Fruit fly (Drosophila melanogaster) whole organism, embryonic: ENCODE data around the gene papi.

ENCODE experiments used
- CG10565 ChIP-seq: fragments of 200-800 bp; sonication (Bioruptor generic); optimal IDR thresholded peaks from 3 replicates; lab custom pipeline; 2016; ENCODE audit warnings: missing biosample characterization, mild to moderate bottlenecking, missing genetic modification characterization
- CG11560 ChIP-seq: fragments of 200-800 bp; sonication (Bioruptor generic); IDR thresholded peaks from 3 replicates; pipeline ENCODE4 v1.3.6; 2022; ENCODE audit warnings: missing biosample characterization, missing genetic modification characterization
- CG11695 ChIP-seq: fragments of 200-800 bp; sonication (Bioruptor generic); IDR thresholded peaks from 3 replicates; pipeline ENCODE4 v1.3.6; 2022; ENCODE audit warnings: missing biosample characterization, missing genetic modification characterization
- CG13296 ChIP-seq: fragments of 200-800 bp; sonication (Bioruptor generic); optimal IDR thresholded peaks from 3 replicates; lab custom pipeline; 2018; ENCODE audit warnings: missing biosample characterization, mild to moderate bottlenecking, missing genetic modification characterization
- CG17328 ChIP-seq: fragments of 200-800 bp; sonication (Bioruptor generic); IDR thresholded peaks from 2 replicates; pipeline ENCODE4 v1.3.6; 2022; ENCODE audit warnings: missing biosample characterization, missing genetic modification characterization
- CG2116 ChIP-seq: fragments of 200-800 bp; sonication (Bioruptor generic); optimal IDR thresholded peaks from 3 replicates; lab custom pipeline; 2018; ENCODE audit warnings: missing biosample characterization, mild to moderate bottlenecking, missing genetic modification characterization
- CG2120 ChIP-seq: fragments of 200-800 bp; sonication (Bioruptor generic); optimal IDR thresholded peaks from 3 replicates; lab custom pipeline; 2016; ENCODE audit warnings: missing biosample characterization, missing genetic modification characterization
- CG2875 ChIP-seq: fragments of 200-800 bp; sonication (Bioruptor generic); optimal IDR thresholded peaks from 2 replicates; lab custom pipeline; 2017; ENCODE audit warnings: missing biosample characterization, mild to moderate bottlenecking, missing genetic modification characterization, missing genetic modification reagents
- CG3065 ChIP-seq: fragments of 200-800 bp; sonication (Bioruptor generic); optimal IDR thresholded peaks from 2 replicates; lab custom pipeline; 2016; ENCODE audit warnings: missing biosample characterization, missing genetic modification characterization
- CG31388 ChIP-seq: fragments of 200-800 bp; sonication (Bioruptor generic); optimal IDR thresholded peaks from 2 replicates; lab custom pipeline; 2016; ENCODE audit warnings: missing biosample characterization, missing genetic modification characterization
- CG33213 ChIP-seq: fragments of 200-800 bp; sonication (Bioruptor generic); optimal IDR thresholded peaks from 3 replicates; lab custom pipeline; 2016; ENCODE audit warnings: missing biosample characterization, missing genetic modification characterization
- CG4404 ChIP-seq: fragments of 200-800 bp; sonication (Bioruptor generic); IDR thresholded peaks from 2 replicates; pipeline ENCODE4 v1.3.6; 2022; ENCODE audit warnings: missing biosample characterization, missing genetic modification characterization
- CG6854 ChIP-seq: fragments of 200-800 bp; sonication (Bioruptor generic); optimal IDR thresholded peaks from 3 replicates; lab custom pipeline; 2017; ENCODE audit warnings: missing biosample characterization, mild to moderate bottlenecking, missing genetic modification characterization
- CG7839 ChIP-seq: fragments of 200-800 bp; sonication (Bioruptor generic); optimal IDR thresholded peaks from 3 replicates; lab custom pipeline; 2018; ENCODE audit warnings: missing biosample characterization, mild to moderate bottlenecking, missing genetic modification characterization, moderate library complexity
- CG7963 ChIP-seq: fragments of 200-800 bp; sonication (Bioruptor generic); IDR thresholded peaks from 3 replicates; pipeline ENCODE4 v1.3.6; 2022; ENCODE audit warnings: missing biosample characterization, missing genetic modification characterization; ENCODE audit not compliant: partially characterized antibody
- CG9437 ChIP-seq: fragments of 200-800 bp; sonication (Bioruptor generic); optimal IDR thresholded peaks from 2 replicates; lab custom pipeline; 2018; ENCODE audit warnings: missing biosample characterization, mild to moderate bottlenecking, missing genetic modification characterization
- Hand ChIP-seq: fragments of 200-800 bp; sonication (Bioruptor generic); optimal IDR thresholded peaks from 2 replicates; lab custom pipeline; 2017; ENCODE audit warnings: mild to moderate bottlenecking, missing biosample characterization, missing genetic modification reagents, missing genetic modification characterization
- HmgD ChIP-seq: fragments of 200-800 bp; sonication (Bioruptor generic); optimal IDR thresholded peaks from 3 replicates; lab custom pipeline; 2016; ENCODE audit warnings: missing biosample characterization, missing genetic modification characterization
- Hr51 ChIP-seq, 2 experiments: fragments of 200-800 bp; sonication (Bioruptor generic); optimal IDR thresholded peaks; 2 replicates in 1 of 2; 3 replicates in 1 of 2; lab custom pipeline; 2016 to 2018; ENCODE audit warnings: missing biosample characterization in 2 of 2, missing genetic modification characterization in 2 of 2, mild to moderate bottlenecking in 1 of 2, moderate library complexity in 1 of 2
- Meics ChIP-seq: fragments of 200-800 bp; sonication (Bioruptor generic); optimal IDR thresholded peaks from 2 replicates; lab custom pipeline; 2017; ENCODE audit warnings: missing biosample characterization, mild to moderate bottlenecking, missing genetic modification characterization
- Six4 ChIP-seq: fragments of 200-800 bp; sonication (Bioruptor generic); optimal IDR thresholded peaks from 2 replicates; lab custom pipeline; 2016; ENCODE audit warnings: missing biosample characterization, missing genetic modification characterization
- Sry-β ChIP-seq: fragments of 200-800 bp; sonication (Bioruptor generic); optimal IDR thresholded peaks from 2 replicates; lab custom pipeline; 2018; ENCODE audit warnings: missing biosample characterization, mild to moderate bottlenecking, missing genetic modification characterization, moderate library complexity
- Sry-δ ChIP-seq: fragments of 200-800 bp; sonication (Bioruptor generic); optimal IDR thresholded peaks from 2 replicates; lab custom pipeline; 2016; ENCODE audit warnings: missing biosample characterization, missing genetic modification characterization
- Xbp1 ChIP-seq: fragments of 200-800 bp; sonication (Bioruptor generic); optimal IDR thresholded peaks from 3 replicates; lab custom pipeline; 2016; ENCODE audit warnings: missing biosample characterization, mild to moderate bottlenecking, missing genetic modification characterization
- ab ChIP-seq: fragments of 200-800 bp; sonication (Bioruptor generic); optimal IDR thresholded peaks from 2 replicates; lab custom pipeline; 2016; ENCODE audit warnings: missing biosample characterization, missing genetic modification characterization
- abd-A ChIP-seq: fragments of 200-800 bp; sonication (Bioruptor generic); optimal IDR thresholded peaks from 3 replicates; lab custom pipeline; 2019; ENCODE audit warnings: missing biosample characterization, mild to moderate bottlenecking, missing genetic modification characterization, moderate library complexity
- ara ChIP-seq: fragments of 200-800 bp; sonication (Bioruptor generic); IDR thresholded peaks from 2 replicates; pipeline ENCODE4 v1.3.6; 2022; ENCODE audit warnings: missing biosample characterization, missing genetic modification characterization
- ato ChIP-seq: fragments of 200-800 bp; sonication (Bioruptor generic); IDR thresholded peaks from 2 replicates; pipeline ENCODE4 v1.3.6; 2022; ENCODE audit warnings: missing biosample characterization, missing genetic modification characterization; ENCODE audit not compliant: partially characterized antibody
- bsh ChIP-seq, 2 experiments: fragments of 200-800 bp; sonication (Bioruptor generic); optimal IDR thresholded peaks; 2 replicates each; lab custom pipeline; 2017 to 2018; ENCODE audit warnings: mild to moderate bottlenecking in 2 of 2, missing biosample characterization in 2 of 2, missing genetic modification characterization in 2 of 2, moderate library complexity in 1 of 2
- corto ChIP-seq: fragments of 200-800 bp; sonication (Bioruptor generic); optimal IDR thresholded peaks from 2 replicates; lab custom pipeline; 2016; ENCODE audit warnings: missing biosample characterization, mild to moderate bottlenecking, missing genetic modification characterization, moderate library complexity
- crc ChIP-seq: fragments of 200-800 bp; sonication (Bioruptor generic); optimal IDR thresholded peaks from 2 replicates; lab custom pipeline; 2016; ENCODE audit warnings: missing biosample characterization, missing genetic modification characterization
- croc ChIP-seq: fragments of 200-800 bp; sonication (Bioruptor generic); conservative IDR thresholded peaks from 3 replicates; pipeline ENCODE4 v1.3.6; 2022; ENCODE audit warnings: missing biosample characterization, missing genetic modification characterization
- eyg ChIP-seq: fragments of 200-800 bp; sonication (Bioruptor generic); optimal IDR thresholded peaks from 3 replicates; lab custom pipeline; 2016; ENCODE audit warnings: missing biosample characterization, missing genetic modification characterization
- fd102C ChIP-seq: fragments of 200-800 bp; sonication (Bioruptor generic); optimal IDR thresholded peaks from 2 replicates; lab custom pipeline; 2018; ENCODE audit warnings: missing biosample characterization, mild to moderate bottlenecking, missing genetic modification characterization, moderate library complexity
- grn ChIP-seq: fragments of 200-800 bp; sonication (Bioruptor generic); optimal IDR thresholded peaks from 3 replicates; lab custom pipeline; 2017; ENCODE audit warnings: missing biosample characterization, missing genetic modification characterization
- hb ChIP-seq: fragments of 200-800 bp; sonication (Bioruptor generic); IDR thresholded peaks from 3 replicates; pipeline ENCODE4 v1.3.6; 2022; ENCODE audit warnings: missing biosample characterization, missing genetic modification characterization; ENCODE audit not compliant: partially characterized antibody
- her ChIP-seq: fragments of 200-800 bp; sonication (Bioruptor generic); optimal IDR thresholded peaks from 2 replicates; lab custom pipeline; 2016; ENCODE audit warnings: missing biosample characterization, missing genetic modification characterization
- klu ChIP-seq: fragments of 200-800 bp; sonication (Bioruptor generic); IDR thresholded peaks from 2 replicates; pipeline ENCODE4 v1.3.6; 2022; ENCODE audit warnings: missing biosample characterization, missing genetic modification characterization
- kni ChIP-seq: fragments of 200-800 bp; sonication (Bioruptor generic); optimal IDR thresholded peaks from 3 replicates; lab custom pipeline; 2017; ENCODE audit warnings: mild to moderate bottlenecking, missing biosample characterization, missing genetic modification reagents, missing genetic modification characterization
- lbe ChIP-seq: fragments of 200-800 bp; sonication (Bioruptor generic); optimal IDR thresholded peaks from 2 replicates; lab custom pipeline; 2016; ENCODE audit warnings: missing biosample characterization, mild to moderate bottlenecking, missing genetic modification characterization
- nau ChIP-seq: fragments of 200-800 bp; sonication (Bioruptor generic); optimal IDR thresholded peaks from 3 replicates; lab custom pipeline; 2017; ENCODE audit warnings: missing biosample characterization, mild to moderate bottlenecking, missing genetic modification characterization, missing genetic modification reagents
- nom ChIP-seq: fragments of 200-800 bp; sonication (Bioruptor generic); optimal IDR thresholded peaks from 2 replicates; lab custom pipeline; 2017; ENCODE audit warnings: missing biosample characterization, missing genetic modification characterization, mild to moderate bottlenecking, moderate library complexity, missing genetic modification reagents
- rib ChIP-seq: fragments of 200-800 bp; sonication (Bioruptor generic); IDR thresholded peaks from 2 replicates; pipeline ENCODE4 v1.3.6; 2022; ENCODE audit warnings: missing biosample characterization, missing genetic modification characterization
- scrt ChIP-seq: fragments of 200-800 bp; sonication (Bioruptor generic); optimal IDR thresholded peaks from 2 replicates; lab custom pipeline; 2018; ENCODE audit warnings: missing biosample characterization, mild to moderate bottlenecking, missing genetic modification characterization, moderate library complexity
- shn ChIP-seq: fragments of 200-800 bp; sonication (Bioruptor generic); optimal IDR thresholded peaks from 3 replicates; lab custom pipeline; 2016; ENCODE audit warnings: missing biosample characterization, missing genetic modification characterization

The papi gene

DNA sequence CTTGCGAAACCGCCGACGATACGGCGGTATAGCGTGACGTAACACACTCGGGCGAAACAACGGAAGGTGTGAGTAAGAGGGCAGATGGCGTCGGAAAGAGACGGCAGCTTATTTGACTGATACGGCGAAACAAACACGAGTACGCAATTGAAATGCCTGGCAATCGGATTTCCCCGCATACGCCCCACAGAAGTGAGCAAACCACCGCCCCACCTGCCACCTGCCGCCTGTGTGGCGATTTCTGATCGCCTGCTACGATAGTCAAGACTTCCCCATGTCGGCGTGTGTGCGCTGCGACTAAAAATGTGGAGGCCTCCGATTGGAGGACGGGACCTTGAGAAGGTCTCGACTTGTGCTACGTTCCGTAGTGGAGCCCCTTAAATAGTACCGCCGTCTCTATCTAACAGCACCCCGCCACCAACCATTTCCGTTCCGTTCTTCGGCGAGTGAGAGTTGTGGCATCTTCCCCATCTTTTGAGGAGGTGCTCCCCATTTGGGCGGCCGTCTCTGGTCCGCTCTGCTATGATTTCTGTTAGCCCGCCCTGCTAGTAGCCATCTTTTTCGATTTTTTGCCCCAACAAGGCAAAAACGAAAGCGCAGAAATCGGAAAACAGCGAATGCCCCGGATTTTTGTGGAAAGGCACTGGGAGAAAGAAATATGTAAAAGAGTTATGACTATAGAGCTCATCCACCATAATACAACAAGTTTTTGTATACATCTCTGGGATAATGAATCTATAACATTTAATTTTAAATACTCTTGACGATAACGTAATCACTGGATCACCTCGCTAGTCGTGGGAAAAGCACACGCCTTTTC is 21.7 kb upstream of the papi start (continued):
- TF ChIP-seq CG33213 = peak; percentile 88
- TF ChIP-seq CG13296 = peak; percentile 62
- peak; percentile 44 for TF ChIP-seq HmgD (GFP tag; lab: Kevin White, UChicago)
- no peak for TF ChIP-seq hb
- peak; percentile 84 for TF ChIP-seq Six4
- TF ChIP-seq klu (GFP tag; lab: Robert Waterston, UW) = no peak
- TF ChIP-seq CG7963 (GFP tag; lab: Robert Waterston, UW) = no peak
- TF ChIP-seq CG6854 (GFP tag; lab: Kevin White, UChicago) = peak; percentile 83
- TF ChIP-seq Xbp1 (GFP tag; lab: Kevin White, UChicago) = peak; percentile 87
- TF ChIP-seq ara (GFP tag; lab: Robert Waterston, UW) = no peak
- TF ChIP-seq CG7839 (tag; lab: Kevin White, UChicago) = peak; percentile 89
- TF ChIP-seq bsh (GFP tag; optimal IDR thresholded peaks at IDR 0.05; lab: Kevin White, UChicago) = peak; percentile 96 to 97
- no peak for TF ChIP-seq ato (GFP tag; lab: Robert Waterston, UW)
- peak; percentile 83 for TF ChIP-seq CG2875 (GFP tag; lab: Kevin White, UChicago)
- TF ChIP-seq nau (GFP tag; lab: Kevin White, UChicago) = peak; percentile 74
- peak; percentile 38 for TF ChIP-seq Sry-β (GFP tag; lab: Kevin White, UChicago)
- peak; percentile 75 for TF ChIP-seq scrt (GFP tag; lab: Kevin White, UChicago)
- TF ChIP-seq fd102C = no peak
- peak; percentile 50 for TF ChIP-seq Hand (GFP tag; lab: Kevin White, UChicago)
- TF ChIP-seq crc = peak; percentile 77
- TF ChIP-seq CG2120 (GFP tag; lab: Kevin White, UChicago) = peak; percentile 89
- no peak for TF ChIP-seq CG11695
- TF ChIP-seq CG31388 (GFP tag; lab: Kevin White, UChicago) = peak; percentile 56
- TF ChIP-seq rib (GFP tag; lab: Robert Waterston, UW) = no peak

DNA sequence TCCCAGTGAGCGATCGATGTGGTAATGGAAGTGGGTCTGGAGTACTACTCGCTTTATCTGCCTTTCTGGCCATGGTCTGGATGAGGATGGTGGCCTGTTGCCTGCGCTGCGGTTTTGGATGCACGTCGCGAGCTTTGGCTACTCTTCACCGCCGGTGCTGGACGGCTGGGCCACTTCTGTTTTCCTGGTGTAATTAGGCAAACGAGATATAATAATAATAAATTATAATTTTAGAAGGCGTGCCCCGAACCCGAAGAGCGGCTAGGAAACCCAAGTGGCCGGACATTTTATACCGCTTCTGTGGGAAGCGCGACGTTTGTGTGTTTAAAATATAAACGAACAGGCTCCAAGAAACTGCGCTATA is 21.1 kb upstream of the papi start:
- no peak for TF ChIP-seq CG17328
- TF ChIP-seq corto = peak; percentile 69
- no peak for TF ChIP-seq eyg (GFP tag; lab: Kevin White, UChicago)
- TF ChIP-seq nom (GFP tag; lab: Kevin White, UChicago) = peak; percentile 42
- TF ChIP-seq Meics (GFP tag; lab: Kevin White, UChicago) = no peak

DNA sequence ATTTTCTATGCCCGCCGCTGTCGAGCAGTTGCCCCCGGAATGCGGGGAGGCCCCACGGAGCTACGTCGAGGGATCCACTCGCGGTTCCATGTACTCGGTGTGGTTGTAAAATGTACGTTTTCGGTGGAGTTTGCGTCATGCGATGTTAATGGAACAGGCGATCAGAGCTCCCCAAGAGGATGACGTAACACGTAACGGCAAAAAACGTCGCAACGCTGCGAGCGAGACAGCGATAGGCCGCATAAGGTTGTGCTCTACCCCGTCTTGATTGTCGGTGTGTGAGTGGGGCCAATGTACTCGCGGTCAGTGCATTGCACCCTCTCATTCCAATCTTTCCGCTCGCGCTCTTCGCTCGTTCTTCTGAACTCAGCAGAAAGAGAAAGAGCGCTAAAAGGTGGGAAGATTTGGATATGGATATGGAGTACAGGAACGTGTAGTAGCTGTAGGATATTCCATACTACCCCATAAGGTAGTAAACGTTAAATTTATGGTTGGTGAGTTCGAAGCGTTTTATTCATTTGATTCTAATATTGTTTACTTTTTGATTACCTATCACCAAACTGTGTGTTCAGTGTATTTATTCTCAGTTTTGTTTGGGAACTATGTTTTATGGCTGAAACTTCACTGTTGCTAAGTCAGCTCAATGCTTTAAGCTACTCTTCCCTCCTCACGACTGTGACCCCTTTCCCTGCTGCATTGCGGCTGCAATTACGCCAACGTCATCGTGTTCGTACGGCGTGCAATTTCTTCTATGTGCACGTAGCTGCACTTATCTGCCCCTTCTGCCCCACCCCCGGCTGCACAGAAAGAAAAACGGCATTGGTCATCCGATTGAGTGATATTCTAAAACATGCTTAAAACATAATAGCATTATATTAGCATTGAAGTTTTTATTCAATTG is 20.2 kb upstream of the papi start:
- TF ChIP-seq CG11560 (tag; lab: Robert Waterston, UW) = no peak
- no peak for TF ChIP-seq Sry-δ
- TF ChIP-seq CG3065 (GFP tag; lab: Kevin White, UChicago) = no peak
- no peak for TF ChIP-seq nom (GFP tag; lab: Kevin White, UChicago)
- peak; percentile 46 for TF ChIP-seq abd-A
- peak; percentile 22 for TF ChIP-seq grn (GFP tag; lab: Kevin White, UChicago)
- TF ChIP-seq ab = peak; percentile 40
- no peak for TF ChIP-seq CG2116 (GFP tag; lab: Kevin White, UChicago)
- TF ChIP-seq her (GFP tag; lab: Kevin White, UChicago) = no peak
- peak; percentile 98 for TF ChIP-seq CG9437 (GFP tag; lab: Kevin White, UChicago)
- TF ChIP-seq Hr51 (GFP tag; optimal IDR thresholded peaks at IDR 0.05; lab: Kevin White, UChicago) = no peak
- TF ChIP-seq nau (GFP tag; lab: Kevin White, UChicago) = no peak
- peak in 1 of 2 experiments; percentile 7 for TF ChIP-seq bsh (GFP tag; optimal IDR thresholded peaks at IDR 0.05; lab: Kevin White, UChicago)
- TF ChIP-seq kni (GFP tag; lab: Kevin White, UChicago) = peak; percentile 88
- TF ChIP-seq CG10565 (GFP tag; lab: Kevin White, UChicago) = no peak
- TF ChIP-seq lbe (GFP tag; lab: Kevin White, UChicago) = peak; percentile 33
- no peak for TF ChIP-seq CG4404 (GFP tag; lab: Robert Waterston, UW)
- TF ChIP-seq croc (GFP tag; lab: Robert Waterston, UW) = no peak
- TF ChIP-seq CG17328 = no peak
- TF ChIP-seq shn (GFP tag; lab: Kevin White, UChicago) = no peak
